Worm (Caenorhabditis elegans) whole organism, late embryonic: Measurements from ENCODE around the gene F58F9.1.

ENCODE experiments used
- F13H6.1 ChIP-seq: sonication (generic microtip); optimal IDR thresholded peaks from 2 replicates; lab custom pipeline; 2016; ENCODE audit warnings: missing genetic modification characterization, missing compliant biosample characterization
- K02D7.2 ChIP-seq: sonication (generic microtip); optimal IDR thresholded peaks from 2 replicates; lab custom pipeline; 2017; ENCODE audit warnings: mild to moderate bottlenecking, missing genetic modification characterization, missing compliant biosample characterization
- T23F11.4 ChIP-seq: fragments of 200-800 bp; sonication (Bioruptor generic); optimal IDR thresholded peaks from 2 replicates; lab custom pipeline; 2018; ENCODE audit warnings: mild to moderate bottlenecking, missing genetic modification characterization, missing compliant biosample characterization
- Y22D7AL.16 ChIP-seq: sonication (generic microtip); optimal IDR thresholded peaks from 2 replicates; lab custom pipeline; 2016; ENCODE audit warnings: missing genetic modification characterization, missing compliant biosample characterization
- ceh-14 ChIP-seq: sonication (generic microtip); optimal IDR thresholded peaks from 2 replicates; lab custom pipeline; 2016; ENCODE audit warnings: missing genotype, missing genetic modification characterization, missing compliant biosample characterization
- ceh-18 ChIP-seq: sonication (generic microtip); optimal IDR thresholded peaks from 2 replicates; lab custom pipeline; 2016; ENCODE audit warnings: missing genetic modification characterization, missing compliant biosample characterization
- ceh-22 ChIP-seq: sonication (generic microtip); optimal IDR thresholded peaks from 2 replicates; lab custom pipeline; 2017; ENCODE audit warnings: missing biosample characterization, missing genetic modification characterization
- ceh-24 ChIP-seq: sonication (generic microtip); optimal IDR thresholded peaks from 2 replicates; lab custom pipeline; 2016; ENCODE audit warnings: mild to moderate bottlenecking, missing genetic modification characterization, missing compliant biosample characterization
- ceh-30 ChIP-seq: fragments of 150-350 bp; optimal IDR thresholded peaks from 2 replicates; lab custom pipeline; 2014; ENCODE audit warnings: missing biosample characterization, missing genetic modification characterization
- ceh-34 ChIP-seq: sonication (generic microtip); optimal IDR thresholded peaks from 2 replicates; lab custom pipeline; 2016; ENCODE audit warnings: mild to moderate bottlenecking, missing genetic modification characterization, missing compliant biosample characterization
- ceh-45 ChIP-seq: fragments of 200-800 bp; sonication (Bioruptor generic); IDR thresholded peaks from 2 replicates; pipeline ENCODE4 v1.3.6; 2022; ENCODE audit warnings: missing genetic modification reagents, missing genetic modification characterization, missing compliant biosample characterization
- ceh-6 ChIP-seq: fragments of 200-800 bp; sonication (Bioruptor generic); optimal IDR thresholded peaks from 2 replicates; lab custom pipeline; 2018; ENCODE audit warnings: mild to moderate bottlenecking, missing genetic modification characterization, missing compliant biosample characterization
- ceh-9 ChIP-seq: sonication (generic microtip); optimal IDR thresholded peaks from 2 replicates; lab custom pipeline; 2016; ENCODE audit warnings: mild to moderate bottlenecking, missing genetic modification characterization, inconsistent platforms, missing compliant biosample characterization
- dve-1 ChIP-seq: sonication (generic microtip); optimal IDR thresholded peaks from 2 replicates; lab custom pipeline; 2017; ENCODE audit warnings: antibody characterized with exemption, mild to moderate bottlenecking, missing genetic modification characterization, missing compliant biosample characterization
- ets-4 ChIP-seq: sonication (generic microtip); optimal IDR thresholded peaks from 2 replicates; lab custom pipeline; 2016; ENCODE audit warnings: missing genetic modification characterization, missing compliant biosample characterization
- fax-1 ChIP-seq: sonication (generic microtip); optimal IDR thresholded peaks from 2 replicates; lab custom pipeline; 2016; ENCODE audit warnings: missing genotype, missing genetic modification characterization, missing compliant biosample characterization
- fkh-10 ChIP-seq: fragments of 150-350 bp; optimal IDR thresholded peaks from 2 replicates; lab custom pipeline; 2014; ENCODE audit warnings: missing biosample characterization, missing genetic modification reagents, missing genetic modification characterization
- fkh-6 ChIP-seq: sonication (generic microtip); optimal IDR thresholded peaks from 2 replicates; lab custom pipeline; 2016; ENCODE audit warnings: missing genetic modification characterization, missing compliant biosample characterization
- hlh-30 ChIP-seq: sonication (generic microtip); optimal IDR thresholded peaks from 2 replicates; lab custom pipeline; 2017; ENCODE audit warnings: antibody characterized with exemption, missing genetic modification characterization, missing compliant biosample characterization; ENCODE audit not compliant: insufficient read depth
- hlh-6 ChIP-seq: sonication (generic microtip); optimal IDR thresholded peaks from 2 replicates; lab custom pipeline; 2016; ENCODE audit warnings: missing genotype, missing genetic modification characterization, missing compliant biosample characterization
- lim-6 ChIP-seq: sonication (generic microtip); optimal IDR thresholded peaks from 2 replicates; lab custom pipeline; 2016; ENCODE audit warnings: missing genetic modification characterization, missing compliant biosample characterization
- mec-3 ChIP-seq: sonication (generic microtip); optimal IDR thresholded peaks from 2 replicates; lab custom pipeline; 2016; ENCODE audit warnings: borderline replicate concordance, missing genetic modification characterization, missing compliant biosample characterization
- nfya-1 ChIP-seq: sonication (generic microtip); optimal IDR thresholded peaks from 2 replicates; lab custom pipeline; 2017; ENCODE audit warnings: missing genetic modification characterization, mild to moderate bottlenecking, missing compliant biosample characterization, antibody characterized with exemption, moderate library complexity
- nhr-11 ChIP-seq: fragments of 150-350 bp; optimal IDR thresholded peaks from 2 replicates; lab custom pipeline; 2014; ENCODE audit warnings: missing biosample characterization, missing genetic modification characterization
- pag-3 ChIP-seq: sonication (generic microtip); optimal IDR thresholded peaks from 2 replicates; lab custom pipeline; 2016; ENCODE audit warnings: missing compliant biosample characterization, missing genetic modification characterization, borderline replicate concordance
- pax-1 ChIP-seq: fragments of 150-350 bp; optimal IDR thresholded peaks from 2 replicates; lab custom pipeline; 2014; ENCODE audit warnings: missing biosample characterization, missing genetic modification characterization
- pha-2 ChIP-seq: sonication (generic microtip); optimal IDR thresholded peaks from 2 replicates; lab custom pipeline; 2017; ENCODE audit warnings: mild to moderate bottlenecking, missing genetic modification characterization, missing compliant biosample characterization
- pha-4 ChIP-seq: fragments of 150-350 bp; optimal IDR thresholded peaks from 2 replicates; lab custom pipeline; 2018; ENCODE audit warnings: missing biosample characterization, missing genetic modification reagents, missing genetic modification characterization
- pros-1 ChIP-seq: fragments of 150-350 bp; optimal IDR thresholded peaks from 2 replicates; lab custom pipeline; 2014; ENCODE audit warnings: missing biosample characterization, missing genetic modification reagents, missing genetic modification characterization
- rnt-1 ChIP-seq: sonication (generic microtip); optimal IDR thresholded peaks from 2 replicates; lab custom pipeline; 2016; ENCODE audit warnings: missing genetic modification characterization, missing compliant biosample characterization
- ttx-3 ChIP-seq: sonication (generic microtip); optimal IDR thresholded peaks from 2 replicates; lab custom pipeline; 2016; ENCODE audit warnings: missing genetic modification reagents, missing genetic modification characterization, missing compliant biosample characterization
- unc-3 ChIP-seq, 2 experiments: fragments of 200-800 bp in 1 of 2; sonication (Bioruptor generic) in 1 of 2; sonication (generic microtip) in 1 of 2; conservative IDR thresholded peaks in 1 of 2; optimal IDR thresholded peaks in 1 of 2; 2 replicates each; pipeline versions ENCODE4 v1.3.6 to Lab custom; 2016 to 2022; ENCODE audit warnings: missing compliant biosample characterization in 2 of 2, missing genetic modification characterization in 2 of 2, missing genetic modification reagents in 1 of 2
- unc-42 ChIP-seq: sonication (generic microtip); optimal IDR thresholded peaks from 2 replicates; lab custom pipeline; 2016; ENCODE audit warnings: missing genotype, missing genetic modification characterization, missing compliant biosample characterization
- unc-86 ChIP-seq: sonication (generic microtip); optimal IDR thresholded peaks from 2 replicates; lab custom pipeline; 2016; ENCODE audit warnings: missing genetic modification characterization, missing compliant biosample characterization
- zip-5 ChIP-seq: sonication (generic microtip); optimal IDR thresholded peaks from 2 replicates; lab custom pipeline; 2016; ENCODE audit warnings: missing genetic modification characterization, missing compliant biosample characterization

Gene F58F9.1

DNA sequence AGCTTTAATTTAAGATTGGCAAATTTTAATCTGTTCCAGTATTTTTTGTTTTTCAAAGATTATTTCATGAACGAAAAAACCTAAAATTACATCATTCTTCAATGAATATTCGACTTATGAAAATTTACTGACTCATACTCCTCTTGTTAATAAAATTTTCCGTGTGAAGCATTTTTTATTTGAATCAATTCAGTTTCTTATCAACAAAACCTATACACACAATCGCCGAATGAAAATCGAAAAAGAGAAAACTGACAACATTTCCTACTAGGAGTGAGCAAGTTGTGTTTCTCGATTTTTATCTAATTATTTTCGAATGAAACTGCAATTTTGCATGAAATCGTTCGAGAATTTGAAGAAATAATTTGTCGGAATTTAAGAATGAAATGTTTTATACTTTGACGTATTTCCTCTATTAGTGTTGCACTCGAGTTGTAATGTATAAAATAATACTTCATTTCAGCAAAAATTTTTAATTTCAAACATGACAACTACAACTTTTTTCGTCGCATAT lies 19.0 kb upstream of the F58F9.1 start, which contains the start of gene F58F9.4:
TSS of gene F58F9.4 (plus strand) at position 464 of the 514 bp plus-strand sequence.
- no peak for TF ChIP-seq unc-86 (tag; lab: Kevin White, UChicago)
- TF ChIP-seq T23F11.4 (GFP tag; lab: Kevin White, UChicago) = no peak
- no peak for TF ChIP-seq ceh-18 (tag; lab: Kevin White, UChicago)
- no peak for TF ChIP-seq lim-6
- no peak for TF ChIP-seq ceh-6 (GFP tag; lab: Kevin White, UChicago)
- TF ChIP-seq, all 69 proteins: peak for 0

ce11 chrIV:6232769-6233290 lies 16.8 kb upstream of the F58F9.1 start, which contains the start of gene F58F9.3:
Gene F58F9.3, plus strand, starts transcription at chrIV:6233240.
- TF ChIP-seq ceh-30 (tag; lab: Kevin White, UChicago) (no peak), fkh-6 (no peak), ceh-9 (no peak), nfya-1 (tag; lab: Kevin White, UChicago) (no peak), F13H6.1 (no peak), ceh-45 (no peak), rnt-1 (tag; lab: Kevin White, UChicago) (no peak)

DNA sequence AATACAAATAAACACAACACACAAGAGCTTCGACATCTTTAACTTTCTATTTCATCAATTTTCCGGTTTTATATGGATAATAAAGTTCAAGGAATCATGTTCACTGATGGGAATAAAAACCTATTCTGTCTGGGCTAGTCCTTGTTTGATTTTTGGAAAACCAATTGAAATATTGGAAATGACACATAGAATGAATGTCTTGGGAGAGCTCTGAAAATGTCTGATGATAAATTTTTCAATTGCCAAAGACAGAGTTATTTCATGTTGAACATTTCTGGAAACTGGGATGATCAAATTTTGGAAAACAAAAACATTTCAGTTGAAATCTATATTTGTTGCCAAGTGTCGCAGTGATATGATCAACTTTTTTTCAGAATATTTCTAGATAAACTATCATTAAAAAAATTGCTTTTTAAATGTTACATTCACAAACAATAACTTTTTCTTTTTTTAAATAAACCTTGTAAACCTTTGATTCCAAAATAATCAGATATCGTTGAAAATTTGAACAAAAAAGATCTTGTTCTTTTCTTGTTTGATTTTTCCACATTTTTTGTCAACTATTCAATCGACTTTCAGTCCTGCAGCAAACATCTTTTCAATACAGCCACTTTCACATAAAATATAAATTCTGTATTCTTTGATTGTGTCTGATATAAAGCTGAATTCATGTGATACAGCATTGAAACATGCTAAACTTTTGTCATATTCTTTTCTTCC lies 12.0 kb upstream of the F58F9.1 start, which contains the start of the genes F58F9.6 and F58F9.8:
TSS of gene F58F9.6 (minus strand) at position 101 of the 720 bp plus-strand sequence.
TSS of gene F58F9.8 (plus strand) at position 670 of the 720 bp plus-strand sequence.
- TF ChIP-seq nhr-11 (tag; lab: Kevin White, UChicago) (no peak), F13H6.1 (no peak), ceh-24 (tag; lab: Kevin White, UChicago) (no peak), pag-3 (no peak), fkh-10 (no peak), K02D7.2 (tag; lab: Kevin White, UChicago) (no peak), ceh-34 (tag; lab: Kevin White, UChicago) (no peak), fkh-6 (no peak), unc-86 (tag; lab: Kevin White, UChicago) (no peak), ceh-22 (tag; lab: Kevin White, UChicago) (no peak), ceh-45 (no peak), unc-42 (tag; lab: Kevin White, UChicago) (no peak), T23F11.4 (GFP tag; lab: Kevin White, UChicago) (no peak), pros-1 (no peak), unc-3 (GFP tag; conservative IDR thresholded peaks at IDR 0.05; lab: Robert Waterston, UW) (no peak), unc-3 (tag; optimal IDR thresholded peaks at IDR 0.05; lab: Kevin White, UChicago) (no peak), Y22D7AL.16 (no peak), ttx-3 (no peak), mec-3 (no peak)

- TF ChIP-seq pax-1 (tag; lab: Kevin White, UChicago) (no peak), fax-1 (tag; lab: Kevin White, UChicago) (no peak), ttx-3 (no peak), zip-5 (no peak), hlh-30 (tag; lab: Kevin White, UChicago) (no peak), hlh-6 (tag; lab: Kevin White, UChicago) (no peak), pha-4 (tag; lab: Kevin White, UChicago) (no peak), ceh-14 (tag; lab: Kevin White, UChicago) (no peak), pha-2 (tag; lab: Kevin White, UChicago) (no peak), ets-4 (tag; lab: Kevin White, UChicago) (no peak), unc-86 (tag; lab: Kevin White, UChicago) (no peak), dve-1 (tag; lab: Kevin White, UChicago) (no peak)
These were observed 9.6 kb upstream of the F58F9.1 start, which contains the start of gene F58F9.9 for ce11 chrIV:6239993-6240392. Gene F58F9.9, plus strand, starts transcription at chrIV:6240293.
